ENCODE assay signal across 5 fruit fly cellular contexts in genomic region chr2L:11504896-11505569, dm6.
TF ChIP-seq lines count a peak whose summit lies in the region.

No protein-coding gene starts in this region.

- TF ChIP-seq CTCF in whole organism, embryonic (GFP tag; optimal IDR thresholded peaks at IDR 0.05; lab: Kevin White, UChicago), result no peak

TF ChIP-seq in whole organism, 6 proteins besides CTCF, POLR2A, EP300 and RAD21:
- no peak for TF ChIP-seq CG8478 (optimal IDR thresholded peaks at IDR 0.05; lab: Kevin White, UChicago)
- TF ChIP-seq usp (GFP tag; optimal IDR thresholded peaks at IDR 0.05; lab: Kevin White, UChicago), result no peak
- TF ChIP-seq pan (optimal IDR thresholded peaks at IDR 0.05; lab: Kevin White, UChicago), result no peak
- TF ChIP-seq Dll (optimal IDR thresholded peaks at IDR 0.05; lab: Kevin White, UChicago), result peak; percentile 22
- no peak for TF ChIP-seq EcR (GFP tag; optimal IDR thresholded peaks at IDR 0.05; lab: Kevin White, UChicago)

TF ChIP-seq in whole organism, embryonic, 481 proteins besides CTCF, POLR2A, EP300 and RAD21:
- no peak for TF ChIP-seq CkIIα-i1 (GFP tag; IDR thresholded peaks at IDR 0.05; lab: Robert Waterston, UW)
- TF ChIP-seq ERR (GFP tag; optimal IDR thresholded peaks at IDR 0.05; lab: Kevin White, UChicago), result no peak
- no peak for TF ChIP-seq CG7357 (GFP tag; IDR thresholded peaks at IDR 0.05; lab: Robert Waterston, UW)
- peak; percentile 71 for TF ChIP-seq Drgx (GFP tag; IDR thresholded peaks at IDR 0.05; lab: Robert Waterston, UW)
- TF ChIP-seq chn (GFP tag; optimal IDR thresholded peaks at IDR 0.05; lab: Kevin White, UChicago), result no peak
- TF ChIP-seq bab2 (GFP tag; optimal IDR thresholded peaks at IDR 0.05; lab: Kevin White, UChicago), result no peak
- no peak for TF ChIP-seq tgo (GFP tag; IDR thresholded peaks at IDR 0.05; lab: Robert Waterston, UW)
- peak; percentile 48; the same call in 1 of the 3 replicates for TF ChIP-seq ci (GFP tag; IDR thresholded peaks at IDR 0.05; lab: Robert Waterston, UW)
- TF ChIP-seq ttk (GFP tag; IDR thresholded peaks at IDR 0.05; lab: Robert Waterston, UW), result peak; percentile 13; the same call in 1 of the 2 replicates
- peak; percentile 4 for TF ChIP-seq Ets65A (GFP tag; lab: Kevin White, UChicago)
- peak; percentile 93 for TF ChIP-seq Blimp-1 (GFP tag; optimal IDR thresholded peaks at IDR 0.05; lab: Kevin White, UChicago)
- 0 out of 2 replicates have a peak, but pooled peaks have one; percentile 16 for TF ChIP-seq vvl (GFP tag; IDR thresholded peaks at IDR 0.05; lab: Robert Waterston, UW)
- TF ChIP-seq crol (GFP tag; IDR thresholded peaks at IDR 0.05; lab: Robert Waterston, UW), result peak; percentile 68
- peak; percentile 58 for TF ChIP-seq kni (GFP tag; optimal IDR thresholded peaks at IDR 0.05; lab: Kevin White, UChicago)
- peak; percentile 18 for TF ChIP-seq Med (GFP tag; lab: Kevin White, UChicago)
- no peak for TF ChIP-seq CG11247 (GFP tag; IDR thresholded peaks at IDR 0.05; lab: Robert Waterston, UW)

TF ChIP-seq in whole organism, prepupa, 60 proteins besides CTCF, POLR2A, EP300 and RAD21:
- TF ChIP-seq achi (GFP tag; optimal IDR thresholded peaks at IDR 0.05; lab: Kevin White, UChicago) (no peak), CG15336 (GFP tag; IDR thresholded peaks at IDR 0.05; lab: Robert Waterston, UW) (peak; percentile 85), fkh (GFP tag; optimal IDR thresholded peaks at IDR 0.05; lab: Kevin White, UChicago) (no peak), CG8632 (GFP tag; optimal IDR thresholded peaks at IDR 0.05; lab: Kevin White, UChicago) (peak; percentile 34), lz (GFP tag; optimal IDR thresholded peaks at IDR 0.05; lab: Kevin White, UChicago) (no peak), CG3032 (tag; optimal IDR thresholded peaks at IDR 0.05; lab: Kevin White, UChicago) (no peak), Gug (GFP tag; IDR thresholded peaks at IDR 0.05; lab: Robert Waterston, UW) (peak; percentile 25; the same call in 1 of the 2 replicates), CG11762 (GFP tag; optimal IDR thresholded peaks at IDR 0.05; lab: Kevin White, UChicago; ENCODE audit: insufficient read depth) (no peak), Ets96B (tag; optimal IDR thresholded peaks at IDR 0.05; lab: Kevin White, UChicago) (no peak), CG8319 (GFP tag; optimal IDR thresholded peaks at IDR 0.05; lab: Kevin White, UChicago) (no peak), Blimp-1 (GFP tag; optimal IDR thresholded peaks at IDR 0.05; lab: Kevin White, UChicago) (peak; percentile 98), net (GFP tag; optimal IDR thresholded peaks at IDR 0.05; lab: Kevin White, UChicago) (peak; percentile 53), CG34406 (GFP tag; optimal IDR thresholded peaks at IDR 0.05; lab: Kevin White, UChicago) (peak; percentile 32), CG6792 (GFP tag; optimal IDR thresholded peaks at IDR 0.05; lab: Kevin White, UChicago) (peak; percentile 26), CG8119 (GFP tag; IDR thresholded peaks at IDR 0.05; lab: Robert Waterston, UW) (peak; percentile 85), eg (GFP tag; IDR thresholded peaks at IDR 0.05; lab: Robert Waterston, UW) (peak; percentile 80), Ets21C (GFP tag; optimal IDR thresholded peaks at IDR 0.05; lab: Kevin White, UChicago) (no peak), CG4318 (GFP tag; optimal IDR thresholded peaks at IDR 0.05; lab: Kevin White, UChicago) (peak; percentile 51), CG11902 (GFP tag; optimal IDR thresholded peaks at IDR 0.05; lab: Kevin White, UChicago) (no peak), dac (GFP tag; optimal IDR thresholded peaks at IDR 0.05; lab: Kevin White, UChicago) (peak; percentile 19), CG3919 (GFP tag; optimal IDR thresholded peaks at IDR 0.05; lab: Kevin White, UChicago) (no peak), fd85E (GFP tag; optimal IDR thresholded peaks at IDR 0.05; lab: Kevin White, UChicago) (no peak), CG6163 (GFP tag; IDR thresholded peaks at IDR 0.05; lab: Robert Waterston, UW) (peak; percentile 63; the same call in 2 of the 3 replicates), CG32006 (GFP tag; optimal IDR thresholded peaks at IDR 0.05; lab: Kevin White, UChicago) (peak; percentile 82)

TF ChIP-seq in whole organism, pupa, 21 proteins besides CTCF, POLR2A, EP300 and RAD21:
- TF ChIP-seq Ets98B (GFP tag; IDR thresholded peaks at IDR 0.05; lab: Robert Waterston, UW), result peak; percentile 80
- TF ChIP-seq CG34367 (tag; optimal IDR thresholded peaks at IDR 0.05; lab: Kevin White, UChicago), result no peak
- no peak for TF ChIP-seq Snoo (tag; optimal IDR thresholded peaks at IDR 0.05; lab: Kevin White, UChicago)
- no peak for TF ChIP-seq CG17806 (tag; optimal IDR thresholded peaks at IDR 0.05; lab: Kevin White, UChicago)
- TF ChIP-seq CG15710 (tag; optimal IDR thresholded peaks at IDR 0.05; lab: Kevin White, UChicago), result no peak
- no peak for TF ChIP-seq CG8159 (tag; optimal IDR thresholded peaks at IDR 0.05; lab: Kevin White, UChicago)
- TF ChIP-seq Pif1B (GFP tag; optimal IDR thresholded peaks at IDR 0.05; lab: Kevin White, UChicago), result no peak
- peak; percentile 60; the same call in 2 of the 3 replicates for TF ChIP-seq CG4496 (GFP tag; IDR thresholded peaks at IDR 0.05; lab: Robert Waterston, UW)
- TF ChIP-seq D1 (tag; optimal IDR thresholded peaks at IDR 0.05; lab: Kevin White, UChicago), result no peak
- TF ChIP-seq CG32121 (GFP tag; IDR thresholded peaks at IDR 0.05; lab: Robert Waterston, UW), result peak; percentile 81
- TF ChIP-seq CG10348 (GFP tag; IDR thresholded peaks at IDR 0.05; lab: Robert Waterston, UW), result no peak
- TF ChIP-seq fd96Ca (GFP tag; IDR thresholded peaks at IDR 0.05; lab: Robert Waterston, UW), result peak; percentile 61; the same call in 1 of the 3 replicates
- TF ChIP-seq Pif1A (GFP tag; optimal IDR thresholded peaks at IDR 0.05; lab: Kevin White, UChicago), result no peak
- no peak for TF ChIP-seq gl (tag; optimal IDR thresholded peaks at IDR 0.05; lab: Kevin White, UChicago)

TF ChIP-seq in whole organism, wandering third instar larva, 38 proteins besides CTCF, POLR2A, EP300 and RAD21:
- TF ChIP-seq CG32264 (GFP tag; optimal IDR thresholded peaks at IDR 0.05; lab: Kevin White, UChicago) (no peak), foxo (GFP tag; optimal IDR thresholded peaks at IDR 0.05; lab: Kevin White, UChicago) (no peak), HLH106 (tag; optimal IDR thresholded peaks at IDR 0.05; lab: Kevin White, UChicago) (peak; percentile 44), psq (GFP tag; optimal IDR thresholded peaks at IDR 0.05; lab: Kevin White, UChicago) (peak; percentile 41), Hr83 (GFP tag; optimal IDR thresholded peaks at IDR 0.05; lab: Kevin White, UChicago; ENCODE audit: poor library complexity, severe bottlenecking) (no peak), dmrt93B (GFP tag; optimal IDR thresholded peaks at IDR 0.05; lab: Kevin White, UChicago) (peak; percentile 25), CG9705 (GFP tag; optimal IDR thresholded peaks at IDR 0.05; lab: Kevin White, UChicago) (no peak), jim (GFP tag; optimal IDR thresholded peaks at IDR 0.05; lab: Kevin White, UChicago) (no peak), sage (GFP tag; optimal IDR thresholded peaks at IDR 0.05; lab: Kevin White, UChicago) (no peak)
TF ChIP-seq in whole organism, wandering third instar larva: peak in this region for 3.
